Fruit fly (Drosophila melanogaster) whole organism: Measurements from ENCODE around the gene CG17672.

Source experiments
- CG8478 ChIP-seq: fragments of >200 bp; optimal IDR thresholded peaks from 2 replicates; lab custom pipeline; 2018; ENCODE audit warnings: inconsistent platforms
- Dll ChIP-seq: fragments of >200 bp; optimal IDR thresholded peaks from 2 replicates; lab custom pipeline; 2017
- EcR ChIP-seq, 2 experiments: fragments of >200 bp; optimal IDR thresholded peaks; 2 replicates each; lab custom pipeline; 2017; ENCODE audit warnings: missing biosample characterization in 2 of 2, missing genetic modification characterization in 2 of 2, missing genetic modification reagents in 2 of 2
- psq ChIP-seq: fragments of >200 bp; optimal IDR thresholded peaks from 2 replicates; lab custom pipeline; 2017
- usp ChIP-seq: fragments of >200 bp; optimal IDR thresholded peaks from 2 replicates; lab custom pipeline; 2017; ENCODE audit warnings: missing biosample characterization, missing genetic modification characterization, mixed read lengths

dm6 chr3L:13083432-13083831, 54.7 kb downstream of the CG17672 start:
- no peak for TF ChIP-seq psq (lab: Kevin White, UChicago)
- TF ChIP-seq EcR (GFP tag; optimal IDR thresholded peaks at IDR 0.05; lab: Kevin White, UChicago) = no peak
- TF ChIP-seq CG8478 (lab: Kevin White, UChicago) = no peak
- no peak for TF ChIP-seq Dll
- TF ChIP-seq usp = no peak
